Fruit fly (Drosophila melanogaster) whole organism, wandering third instar larva: ENCODE results near the gene Cyp6a18.

Experiments
- CG32264 ChIP-seq: fragments of 200-800 bp; sonication (Bioruptor generic); optimal IDR thresholded peaks from 2 replicates; lab custom pipeline; 2016; ENCODE audit warnings: missing biosample characterization, missing genetic modification characterization
- CG9705 ChIP-seq: fragments of 200-800 bp; sonication (Bioruptor generic); optimal IDR thresholded peaks from 2 replicates; lab custom pipeline; 2018; ENCODE audit warnings: missing biosample characterization, mild to moderate bottlenecking, missing genetic modification characterization
- CrebA ChIP-seq: fragments of 200-800 bp; sonication (Bioruptor generic); optimal IDR thresholded peaks from 2 replicates; lab custom pipeline; 2016; ENCODE audit warnings: missing biosample characterization, mild to moderate bottlenecking, missing genetic modification characterization, borderline replicate concordance
- Hnf4 ChIP-seq: fragments of 200-800 bp; sonication (Bioruptor generic); optimal IDR thresholded peaks from 2 replicates; lab custom pipeline; 2016; ENCODE audit warnings: missing biosample characterization, mild to moderate bottlenecking, missing genetic modification characterization
- Mio ChIP-seq: sonication (Bioruptor generic); optimal IDR thresholded peaks from 2 replicates; lab custom pipeline; 2016; ENCODE audit warnings: missing biosample characterization, missing genetic modification characterization
- Rel ChIP-seq, 2 experiments: fragments of 200-800 bp; sonication (Bioruptor generic) in 1 of 2; optimal IDR thresholded peaks; 2 replicates in 1 of 2; 3 replicates in 1 of 2; lab custom pipeline; 2016 to 2019; ENCODE audit warnings: mild to moderate bottlenecking in 2 of 2, missing biosample characterization in 2 of 2, missing genetic modification characterization in 2 of 2, moderate library complexity in 1 of 2
- br ChIP-seq: fragments of 200-800 bp; sonication (Bioruptor generic); optimal IDR thresholded peaks from 2 replicates; lab custom pipeline; 2016; ENCODE audit warnings: missing biosample characterization, missing genetic modification characterization
- h ChIP-seq: fragments of 200-800 bp; sonication (Bioruptor generic); optimal IDR thresholded peaks from 3 replicates; lab custom pipeline; 2016; ENCODE audit warnings: missing biosample characterization, mild to moderate bottlenecking, missing genetic modification characterization
- lola ChIP-seq: fragments of >200 bp; optimal IDR thresholded peaks from 2 replicates; lab custom pipeline; 2017; ENCODE audit warnings: missing biosample characterization, missing genetic modification characterization
- pan ChIP-seq: fragments of >200 bp; optimal IDR thresholded peaks from 2 replicates; lab custom pipeline; 2017
- rgr ChIP-seq: fragments of 200-800 bp; sonication (Bioruptor generic); optimal IDR thresholded peaks from 3 replicates; lab custom pipeline; 2016; ENCODE audit warnings: missing biosample characterization, mild to moderate bottlenecking, missing genetic modification characterization
- sv ChIP-seq: fragments of 200-800 bp; sonication (Bioruptor generic); optimal IDR thresholded peaks from 3 replicates; lab custom pipeline; 2016; ENCODE audit warnings: missing biosample characterization, missing genetic modification characterization
- woc ChIP-seq: sonication (Bioruptor generic); optimal IDR thresholded peaks from 2 replicates; lab custom pipeline; 2016; ENCODE audit warnings: missing biosample characterization, mild to moderate bottlenecking, missing genetic modification characterization

DNA sequence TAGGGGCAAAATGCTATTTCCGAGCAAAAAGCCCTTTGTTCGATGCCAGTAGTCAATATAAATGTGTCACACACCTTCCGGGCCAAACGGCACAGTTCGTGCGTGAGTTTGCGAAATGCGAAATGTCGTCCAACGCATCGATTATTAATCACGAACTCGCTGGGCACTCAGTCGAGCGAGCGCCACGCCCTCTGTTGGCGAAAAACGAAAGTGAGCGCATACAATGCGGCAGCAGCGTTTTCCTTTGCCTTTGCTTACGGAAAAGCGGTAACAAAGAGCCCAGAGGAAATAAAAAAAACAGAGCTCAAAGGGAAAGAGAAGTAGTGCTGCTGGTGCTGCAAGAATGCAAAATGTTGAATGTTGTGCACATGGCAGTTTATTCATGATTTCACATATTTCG lies 968 bp upstream of the Cyp6a18 start:
- TF ChIP-seq lola (GFP tag; lab: Kevin White, UChicago) (no peak), CrebA (GFP tag; lab: Kevin White, UChicago) (no peak), sv (no peak), CG32264 (no peak), pan (lab: Kevin White, UChicago) (no peak), Rel (GFP tag; optimal IDR thresholded peaks at IDR 0.05; lab: Kevin White, UChicago) (no peak), Rel (tag; optimal IDR thresholded peaks at IDR 0.05; lab: Kevin White, UChicago) (no peak), Mio (GFP tag; lab: Kevin White, UChicago) (no peak), br (GFP tag; lab: Kevin White, UChicago) (no peak), rgr (no peak), h (GFP tag; lab: Kevin White, UChicago) (no peak), Hnf4 (no peak), woc (GFP tag; lab: Kevin White, UChicago) (no peak), CG9705 (GFP tag; lab: Kevin White, UChicago) (no peak)
